Worm (Caenorhabditis elegans): ENCODE measurements around the gene rom-4.
"Not testable (repeated sequence)": the region's sequence is repeated elsewhere in the genome, so short reads cannot be mapped to it uniquely, and the experiment has no call there.

DNA sequence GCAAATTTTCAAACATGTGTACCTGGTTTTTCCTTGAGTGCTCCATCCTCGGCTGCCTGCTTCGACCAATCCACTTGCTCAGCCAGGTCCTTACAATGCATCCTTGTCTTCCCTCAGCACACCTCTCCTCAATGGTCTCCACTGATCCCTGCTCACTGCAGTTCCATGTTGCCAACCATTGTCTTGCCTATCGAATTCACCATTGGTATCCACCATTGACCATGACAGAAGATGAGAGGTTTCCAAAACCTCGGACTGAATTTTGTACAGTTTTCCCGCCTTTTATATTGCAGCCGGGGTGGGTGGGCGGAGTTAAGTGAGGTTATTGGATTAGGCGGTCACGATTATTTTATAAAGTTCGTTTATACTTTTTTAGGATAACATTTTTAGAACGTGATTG is 68.1 kb downstream of the rom-4 start, which contains the start of gene Y116A8C.467:
- TF ChIP-seq zag-1 (tag; optimal IDR thresholded peaks at IDR 0.05); ces-1 (GFP tag; optimal IDR thresholded peaks at IDR 0.05); nhr-48 (tag; optimal IDR thresholded peaks at IDR 0.05); dve-1 (tag; optimal IDR thresholded peaks at IDR 0.05; ENCODE audit: insufficient read depth); F49E8.2 (tag; optimal IDR thresholded peaks at IDR 0.05; ENCODE audit: borderline replicate concordance); ama-1 (optimal IDR thresholded peaks at IDR 0.05); lin-38 (GFP tag; IDR thresholded peaks at IDR 0.05): not testable (repeated sequence)
